Worm (Caenorhabditis elegans): ENCODE measurements around the gene asna-1.
A peak's percentile ranks its signal among the peaks of the same experiment; 100 is the strongest.

Gene asna-1

ce11 chrIII:8850482-8851047 lies 44.3 kb upstream of the asna-1 start, which contains the start of gene F44E2.9 (continued):
- no peak for TF ChIP-seq nfya-2 (GFP tag; IDR thresholded peaks at IDR 0.05)
- no peak for TF ChIP-seq ama-1 (optimal IDR thresholded peaks at IDR 0.05)
- TF ChIP-seq ama-1 (GFP tag; optimal IDR thresholded peaks at IDR 0.05), result no peak
- no peak for TF ChIP-seq lag-1 (GFP tag; IDR thresholded peaks at IDR 0.05)
- 0 out of 2 replicates have a peak, but pooled peaks have one; percentile 11 for TF ChIP-seq madf-3 (GFP tag; IDR thresholded peaks at IDR 0.05)
- no peak for TF ChIP-seq chd-7 (tag; optimal IDR thresholded peaks at IDR 0.05)
- TF ChIP-seq pbrm-1 (GFP tag; IDR thresholded peaks at IDR 0.05), result peak; percentile 57; the same call in 1 of the 2 replicates
- peak; percentile 1 for TF ChIP-seq him-1 (tag; optimal IDR thresholded peaks at IDR 0.05)
- TF ChIP-seq snpc-4 (GFP tag; optimal IDR thresholded peaks at IDR 0.05), result no peak
- TF ChIP-seq snpc-4 (tag; optimal IDR thresholded peaks at IDR 0.05), result peak in 2 of 4 experiments; percentile 11 to 34
- no peak for TF ChIP-seq attf-6 (GFP tag; IDR thresholded peaks at IDR 0.05)
- TF ChIP-seq nhr-80 (tag; optimal IDR thresholded peaks at IDR 0.05), result peak; percentile 10
- no peak for TF ChIP-seq F49E8.2 (tag; optimal IDR thresholded peaks at IDR 0.05; ENCODE audit: insufficient read depth)
- peak; percentile 76 for TF ChIP-seq efl-1 (GFP tag; optimal IDR thresholded peaks at IDR 0.05)
- no peak for TF ChIP-seq Y67H2A.10 (GFP tag; conservative IDR thresholded peaks at IDR 0.05)
- no peak for TF ChIP-seq ccch-3 (GFP tag; optimal IDR thresholded peaks at IDR 0.05)
- no peak for TF ChIP-seq tlf-1 (GFP tag; optimal IDR thresholded peaks at IDR 0.05)
- no peak for TF ChIP-seq Y95B8A.8 (GFP tag; IDR thresholded peaks at IDR 0.05)
- TF ChIP-seq die-1 (tag; optimal IDR thresholded peaks at IDR 0.05), result no peak
- TF ChIP-seq T26A5.8 (tag; optimal IDR thresholded peaks at IDR 0.05), result no peak
- TF ChIP-seq hmg-1.2 (GFP tag; IDR thresholded peaks at IDR 0.05), result peak; percentile 83; the same call in 1 of the 2 replicates
- TF ChIP-seq lin-26 (GFP tag; IDR thresholded peaks at IDR 0.05), result no peak
- TF ChIP-seq snpc-3.4 (tag; optimal IDR thresholded peaks at IDR 0.05), result no peak
- TF ChIP-seq ceh-79 (tag; optimal IDR thresholded peaks at IDR 0.05), result no peak
- TF ChIP-seq rec-8 (tag; optimal IDR thresholded peaks at IDR 0.05), result no peak
- TF ChIP-seq ztf-6 (GFP tag; IDR thresholded peaks at IDR 0.05), result no peak
- TF ChIP-seq nhr-120 (GFP tag; IDR thresholded peaks at IDR 0.05), result no peak
- peak; percentile 41; the same call in 1 of the 2 replicates for TF ChIP-seq ceh-91 (GFP tag; IDR thresholded peaks at IDR 0.05)
- no peak for TF ChIP-seq bed-2 (GFP tag; IDR thresholded peaks at IDR 0.05)
- peak; percentile 57 for TF ChIP-seq madf-8 (GFP tag; conservative IDR thresholded peaks at IDR 0.05)
- no peak for TF ChIP-seq ceh-40 (GFP tag; IDR thresholded peaks at IDR 0.05)
- no peak for TF ChIP-seq let-526 (GFP tag; IDR thresholded peaks at IDR 0.05)
- no peak for TF ChIP-seq snpc-1.3 (tag; optimal IDR thresholded peaks at IDR 0.05; ENCODE audit: insufficient read depth)
- no peak for TF ChIP-seq ceh-100 (GFP tag; IDR thresholded peaks at IDR 0.05)
- TF ChIP-seq hlh-12 (tag; optimal IDR thresholded peaks at IDR 0.05), result no peak
- peak; percentile 34 for TF ChIP-seq xnd-1 (tag; optimal IDR thresholded peaks at IDR 0.05)
- no peak for TF ChIP-seq unc-62 (GFP tag; optimal IDR thresholded peaks at IDR 0.05)
- no peak for TF ChIP-seq rpc-1 (optimal IDR thresholded peaks at IDR 0.05)
- no peak for TF ChIP-seq rpc-1 (tag; optimal IDR thresholded peaks at IDR 0.05)
- peak; percentile 35 for TF ChIP-seq tbp1 (GFP tag; optimal IDR thresholded peaks at IDR 0.05)
- no peak for TF ChIP-seq sdz-38 (tag; optimal IDR thresholded peaks at IDR 0.05)
- peak; percentile 74 for TF ChIP-seq unc-130 (GFP tag; optimal IDR thresholded peaks at IDR 0.05)
- no peak for TF ChIP-seq F39B2.1 (GFP tag; IDR thresholded peaks at IDR 0.05)
- no peak for TF ChIP-seq cebp-2 (GFP tag; IDR thresholded peaks at IDR 0.05)
- no peak for TF ChIP-seq C17E4.6 (GFP tag; IDR thresholded peaks at IDR 0.05)
- peak; percentile 57 for TF ChIP-seq ZK185.1 (tag; optimal IDR thresholded peaks at IDR 0.05; ENCODE audit: poor library complexity, severe bottlenecking)
- TF ChIP-seq mes-4 (tag; optimal IDR thresholded peaks at IDR 0.05), result no peak
- no peak for TF ChIP-seq gei-17 (GFP tag; optimal IDR thresholded peaks at IDR 0.05)
- TF ChIP-seq nfya-1 (tag; optimal IDR thresholded peaks at IDR 0.05; ENCODE audit: borderline replicate concordance, insufficient read depth), result no peak
- no peak for TF ChIP-seq sptf-2 (GFP tag; optimal IDR thresholded peaks at IDR 0.05)
